Fruit fly (Drosophila melanogaster): ENCODE measurements around the gene Nup154.

Nup154 gene

DNA sequence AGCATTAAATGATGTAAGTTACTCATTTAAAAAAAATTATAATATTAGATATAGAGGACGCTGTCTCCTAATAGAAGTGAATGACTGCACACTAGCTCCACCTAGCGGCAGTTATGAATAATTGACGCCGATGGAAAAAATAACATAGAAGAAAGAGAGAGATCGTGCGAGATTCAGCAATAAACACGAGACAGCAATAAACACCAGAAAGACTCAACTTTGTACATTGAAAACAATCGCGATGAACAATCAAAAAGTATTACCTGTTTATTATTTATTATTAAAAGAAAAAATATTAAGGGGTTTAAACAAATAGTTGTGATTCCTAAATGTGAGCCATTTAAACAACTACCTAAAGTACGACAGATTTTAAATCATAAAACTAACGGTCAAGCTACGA, 18.5 kb upstream of the Nup154 start (continued):
- TF ChIP-seq z (GFP tag; IDR thresholded peaks at IDR 0.05): peak; percentile 93
- no peak; the same call in 2 of the 3 replicates for TF ChIP-seq Aef1 (GFP tag; IDR thresholded peaks at IDR 0.05)
- no peak for TF ChIP-seq CG12744 (GFP tag; optimal IDR thresholded peaks at IDR 0.05)
- no peak for TF ChIP-seq ems (GFP tag; optimal IDR thresholded peaks at IDR 0.05)
- no peak for TF ChIP-seq CG11398 (GFP tag; optimal IDR thresholded peaks at IDR 0.05)
- TF ChIP-seq CG17612 (GFP tag; IDR thresholded peaks at IDR 0.05): peak; percentile 26; the same call in 1 of the 2 replicates
- peak; percentile 54 for TF ChIP-seq phol (tag; optimal IDR thresholded peaks at IDR 0.05)
- no peak for TF ChIP-seq CG12769 (tag; optimal IDR thresholded peaks at IDR 0.05)
- peak; percentile 6 for TF ChIP-seq scrt (GFP tag; optimal IDR thresholded peaks at IDR 0.05)
- no peak for TF ChIP-seq ftz-f1 (GFP tag; optimal IDR thresholded peaks at IDR 0.05)
- peak; percentile 13 for TF ChIP-seq CG33213 (GFP tag; optimal IDR thresholded peaks at IDR 0.05)
- TF ChIP-seq Fer1 (GFP tag; optimal IDR thresholded peaks at IDR 0.05): peak; percentile 47
- peak; percentile 74 for TF ChIP-seq CG2712 (tag; optimal IDR thresholded peaks at IDR 0.05)
- TF ChIP-seq eve (GFP tag; optimal IDR thresholded peaks at IDR 0.05): no peak
- no peak for TF ChIP-seq CG10543 (GFP tag; optimal IDR thresholded peaks at IDR 0.05)
- no peak for TF ChIP-seq gfzf (GFP tag; optimal IDR thresholded peaks at IDR 0.05)
- TF ChIP-seq Mes4 (GFP tag; optimal IDR thresholded peaks at IDR 0.05): no peak
- no peak for TF ChIP-seq gcm2 (GFP tag; optimal IDR thresholded peaks at IDR 0.05)
- TF ChIP-seq Xrp1 (GFP tag; IDR thresholded peaks at IDR 0.05): peak; percentile 74
- TF ChIP-seq CG1602 (GFP tag; optimal IDR thresholded peaks at IDR 0.05): peak; percentile 4
- TF ChIP-seq mld (GFP tag; IDR thresholded peaks at IDR 0.05; ENCODE audit: partially characterized antibody): no peak
- no peak for TF ChIP-seq mam (GFP tag; optimal IDR thresholded peaks at IDR 0.05)
- TF ChIP-seq Trl (optimal IDR thresholded peaks at IDR 0.05): no peak
- peak; percentile 24 for TF ChIP-seq Trl (GFP tag; optimal IDR thresholded peaks at IDR 0.05)
- peak; percentile 63 for TF ChIP-seq CG6689 (GFP tag; IDR thresholded peaks at IDR 0.05)
- TF ChIP-seq wor (GFP tag; IDR thresholded peaks at IDR 0.05): no peak
- no peak for TF ChIP-seq Optix (GFP tag; IDR thresholded peaks at IDR 0.05)
- no peak for TF ChIP-seq prd (optimal IDR thresholded peaks at IDR 0.05)
- TF ChIP-seq prd (GFP tag; IDR thresholded peaks at IDR 0.05): peak; percentile 59
- TF ChIP-seq Doc2 (GFP tag; IDR thresholded peaks at IDR 0.05): no peak
- no peak for TF ChIP-seq Fer2 (tag; optimal IDR thresholded peaks at IDR 0.05)
- TF ChIP-seq nau (GFP tag; optimal IDR thresholded peaks at IDR 0.05): no peak
- no peak for TF ChIP-seq CG7745 (tag; optimal IDR thresholded peaks at IDR 0.05)
- TF ChIP-seq BtbVII (GFP tag; optimal IDR thresholded peaks at IDR 0.05): no peak
- no peak for TF ChIP-seq ttk (GFP tag; IDR thresholded peaks at IDR 0.05)
- no peak for TF ChIP-seq trh (GFP tag; optimal IDR thresholded peaks at IDR 0.05)
- TF ChIP-seq jumu (GFP tag; optimal IDR thresholded peaks at IDR 0.05): no peak
- TF ChIP-seq zfh1 (GFP tag; IDR thresholded peaks at IDR 0.05): 0 out of 3 replicates have a peak, but pooled peaks have one; percentile 47
- TF ChIP-seq B-H2 (GFP tag; optimal IDR thresholded peaks at IDR 0.05): no peak
- TF ChIP-seq Dbx (GFP tag; IDR thresholded peaks at IDR 0.05): no peak
- TF ChIP-seq sisA (GFP tag; IDR thresholded peaks at IDR 0.05): no peak
- TF ChIP-seq CG10565 (GFP tag; optimal IDR thresholded peaks at IDR 0.05): no peak
- TF ChIP-seq CG14050 (GFP tag; IDR thresholded peaks at IDR 0.05): no peak
- no peak for TF ChIP-seq gsb-n (tag; optimal IDR thresholded peaks at IDR 0.05)
- peak; percentile 65; the same call in 1 of the 2 replicates for TF ChIP-seq stc (GFP tag; IDR thresholded peaks at IDR 0.05)
- TF ChIP-seq CG5245 (GFP tag; optimal IDR thresholded peaks at IDR 0.05): peak; percentile 70
- no peak for TF ChIP-seq pita (GFP tag; optimal IDR thresholded peaks at IDR 0.05)
- peak; percentile 72 for TF ChIP-seq CG10321 (GFP tag; IDR thresholded peaks at IDR 0.05)
- no peak for TF ChIP-seq CG6765 (GFP tag; optimal IDR thresholded peaks at IDR 0.05)
- TF ChIP-seq CG6272 (GFP tag; IDR thresholded peaks at IDR 0.05): no peak
- TF ChIP-seq CG7987 (GFP tag; optimal IDR thresholded peaks at IDR 0.05): peak; percentile 56
- no peak for TF ChIP-seq cad (GFP tag; optimal IDR thresholded peaks at IDR 0.05)
- TF ChIP-seq Bgb (GFP tag; IDR thresholded peaks at IDR 0.05; ENCODE audit: partially characterized antibody): no peak
